Fruit fly (Drosophila melanogaster) whole organism, embryonic: Measurements from ENCODE around the gene ninaC.

Experiments
- Atf-2 ChIP-seq: fragments of 200-800 bp; sonication (Bioruptor generic); optimal IDR thresholded peaks from 2 replicates; lab custom pipeline; 2016; ENCODE audit warnings: missing biosample characterization, missing genetic modification characterization
- BtbVII ChIP-seq: fragments of 200-800 bp; sonication (Bioruptor generic); optimal IDR thresholded peaks from 3 replicates; lab custom pipeline; 2017; ENCODE audit warnings: missing biosample characterization, mild to moderate bottlenecking, missing genetic modification characterization
- CG10209 ChIP-seq: fragments of 200-800 bp; sonication (Bioruptor generic); optimal IDR thresholded peaks from 3 replicates; lab custom pipeline; 2017; ENCODE audit warnings: missing biosample characterization, mild to moderate bottlenecking, missing genetic modification characterization, missing genetic modification reagents
- CG10565 ChIP-seq: fragments of 200-800 bp; sonication (Bioruptor generic); optimal IDR thresholded peaks from 3 replicates; lab custom pipeline; 2016; ENCODE audit warnings: missing biosample characterization, mild to moderate bottlenecking, missing genetic modification characterization
- CG11456 ChIP-seq: fragments of 200-800 bp; sonication (Bioruptor generic); IDR thresholded peaks from 3 replicates; pipeline ENCODE4 v1.3.6; 2022; ENCODE audit warnings: missing biosample characterization, missing genetic modification characterization
- CG12071 ChIP-seq: fragments of 200-800 bp; sonication (Bioruptor generic); optimal IDR thresholded peaks from 3 replicates; lab custom pipeline; 2018; ENCODE audit warnings: missing biosample characterization, mild to moderate bottlenecking, missing genetic modification characterization
- CG12236 ChIP-seq: fragments of 200-800 bp; sonication (Bioruptor generic); optimal IDR thresholded peaks from 2 replicates; lab custom pipeline; 2016; ENCODE audit warnings: missing biosample characterization, missing genetic modification characterization
- CG12942 ChIP-seq: fragments of 200-800 bp; sonication (Bioruptor generic); optimal IDR thresholded peaks from 3 replicates; lab custom pipeline; 2016; ENCODE audit warnings: missing biosample characterization, missing genetic modification characterization
- CG1603 ChIP-seq: fragments of 200-800 bp; sonication (Bioruptor generic); optimal IDR thresholded peaks from 2 replicates; lab custom pipeline; 2019; ENCODE audit warnings: missing biosample characterization, mild to moderate bottlenecking, missing genetic modification characterization, moderate library complexity
- CG17612 ChIP-seq: fragments of 200-800 bp; sonication (Bioruptor generic); IDR thresholded peaks from 2 replicates; pipeline ENCODE4 v1.3.6; 2022; ENCODE audit warnings: missing biosample characterization, missing genetic modification characterization
- CG18011 ChIP-seq: fragments of 200-800 bp; sonication (Bioruptor generic); optimal IDR thresholded peaks from 2 replicates; lab custom pipeline; 2017; ENCODE audit warnings: missing biosample characterization, missing genetic modification characterization, mild to moderate bottlenecking, moderate library complexity, missing genotype
- CG30431 ChIP-seq: fragments of 200-800 bp; sonication (Bioruptor generic); optimal IDR thresholded peaks from 2 replicates; lab custom pipeline; 2017; ENCODE audit warnings: missing biosample characterization, missing genetic modification characterization
- CG3407 ChIP-seq: fragments of 200-800 bp; sonication (Bioruptor generic); optimal IDR thresholded peaks from 2 replicates; lab custom pipeline; 2018; ENCODE audit warnings: missing biosample characterization, mild to moderate bottlenecking, missing genetic modification characterization
- CG4730 ChIP-seq: fragments of 200-800 bp; sonication (Bioruptor generic); IDR thresholded peaks from 2 replicates; pipeline ENCODE4 v1.3.6; 2022; ENCODE audit warnings: missing biosample characterization, missing genetic modification characterization
- CG5180 ChIP-seq: fragments of 200-800 bp; sonication (Bioruptor generic); optimal IDR thresholded peaks from 3 replicates; lab custom pipeline; 2017; ENCODE audit warnings: missing biosample characterization, missing genetic modification characterization, mild to moderate bottlenecking, moderate library complexity, missing genetic modification reagents
- CG7372 ChIP-seq: fragments of 200-800 bp; sonication (Bioruptor generic); IDR thresholded peaks from 2 replicates; pipeline ENCODE4 v1.3.6; 2022; ENCODE audit warnings: missing biosample characterization, missing genetic modification characterization
- CG7987 ChIP-seq: fragments of 200-800 bp; sonication (Bioruptor generic); optimal IDR thresholded peaks from 2 replicates; lab custom pipeline; 2018; ENCODE audit warnings: missing biosample characterization, mild to moderate bottlenecking, missing genetic modification characterization, moderate library complexity
- CG8290 ChIP-seq, 3 experiments: fragments of 200-800 bp; sonication (Bioruptor generic); optimal IDR thresholded peaks; 2 replicates each; lab custom pipeline; 2016 to 2019; ENCODE audit warnings: missing biosample characterization in 3 of 3, missing genetic modification characterization in 3 of 3, mild to moderate bottlenecking in 2 of 3, moderate library complexity in 1 of 3
- CG8359 ChIP-seq: fragments of 200-800 bp; sonication (Bioruptor generic); optimal IDR thresholded peaks from 2 replicates; lab custom pipeline; 2017; ENCODE audit warnings: missing biosample characterization, mild to moderate bottlenecking, missing genetic modification characterization, borderline replicate concordance
- CG8388 ChIP-seq: fragments of 200-800 bp; sonication (Bioruptor generic); optimal IDR thresholded peaks from 2 replicates; lab custom pipeline; 2019; ENCODE audit warnings: missing biosample characterization, mild to moderate bottlenecking, missing genetic modification characterization, moderate library complexity
- CoRest ChIP-seq: fragments of 200-800 bp; sonication (Bioruptor generic); optimal IDR thresholded peaks from 3 replicates; lab custom pipeline; 2018; ENCODE audit warnings: missing biosample characterization, mild to moderate bottlenecking, missing genetic modification characterization, moderate library complexity
- Dip2 ChIP-seq: fragments of 200-800 bp; sonication (Bioruptor generic); IDR thresholded peaks from 2 replicates; pipeline ENCODE4 v1.3.6; 2022; ENCODE audit warnings: missing biosample characterization, missing genetic modification characterization
- ERR ChIP-seq: fragments of 200-800 bp; sonication (Bioruptor generic); optimal IDR thresholded peaks from 2 replicates; lab custom pipeline; 2016; ENCODE audit warnings: missing biosample characterization, missing genetic modification characterization
- Hr51 ChIP-seq, 2 experiments: fragments of 200-800 bp; sonication (Bioruptor generic); optimal IDR thresholded peaks; 2 replicates in 1 of 2; 3 replicates in 1 of 2; lab custom pipeline; 2016 to 2018; ENCODE audit warnings: missing biosample characterization in 2 of 2, missing genetic modification characterization in 2 of 2, mild to moderate bottlenecking in 1 of 2, moderate library complexity in 1 of 2
- Mrtf ChIP-seq: fragments of 200-800 bp; sonication (Bioruptor generic); IDR thresholded peaks from 3 replicates; pipeline ENCODE4 v1.3.6; 2022; ENCODE audit warnings: missing biosample characterization, missing genetic modification characterization
- NFAT ChIP-seq: fragments of 200-800 bp; sonication (Bioruptor generic); IDR thresholded peaks from 2 replicates; pipeline ENCODE4 v1.3.6; 2022; ENCODE audit warnings: missing biosample characterization, missing genetic modification characterization
- Oli ChIP-seq: fragments of 200-800 bp; sonication (Bioruptor generic); optimal IDR thresholded peaks from 2 replicates; lab custom pipeline; 2018; ENCODE audit warnings: missing biosample characterization, mild to moderate bottlenecking, missing genetic modification characterization, moderate library complexity
- Pdp1 ChIP-seq, 2 experiments: fragments of 200-800 bp; sonication (Bioruptor generic); optimal IDR thresholded peaks; 3 replicates each; lab custom pipeline; 2016; ENCODE audit warnings: missing biosample characterization in 2 of 2, missing genetic modification characterization in 2 of 2, mild to moderate bottlenecking in 1 of 2, moderate library complexity in 1 of 2
- Sox102F ChIP-seq: fragments of 200-800 bp; sonication (Bioruptor generic); optimal IDR thresholded peaks from 2 replicates; lab custom pipeline; 2018; ENCODE audit warnings: missing biosample characterization, mild to moderate bottlenecking, missing genetic modification characterization, moderate library complexity
- Taf1 ChIP-seq: fragments of 200-800 bp; sonication (Bioruptor generic); IDR thresholded peaks from 2 replicates; pipeline ENCODE4 v1.3.6; 2022; ENCODE audit warnings: missing biosample characterization, missing genetic modification characterization
- Trl ChIP-seq, 3 experiments: fragments of >200 bp in 2 of 3; fragments of 200-800 bp in 1 of 3; sonication (Bioruptor generic) in 1 of 3; optimal IDR thresholded peaks; 2 replicates in 1 of 3; 3 replicates in 2 of 3; lab custom pipeline; 2016 to 2017; ENCODE audit warnings: missing biosample characterization in 1 of 3, missing genetic modification characterization in 1 of 3
- ase ChIP-seq: fragments of 200-800 bp; sonication (Bioruptor generic); IDR thresholded peaks from 3 replicates; pipeline ENCODE4 v1.3.6; 2022; ENCODE audit warnings: missing biosample characterization, missing genetic modification characterization
- cato ChIP-seq: fragments of 200-800 bp; sonication (Bioruptor generic); optimal IDR thresholded peaks from 2 replicates; lab custom pipeline; 2016; ENCODE audit warnings: missing biosample characterization, missing genetic modification characterization, borderline replicate concordance
- croc ChIP-seq: fragments of 200-800 bp; sonication (Bioruptor generic); conservative IDR thresholded peaks from 3 replicates; pipeline ENCODE4 v1.3.6; 2022; ENCODE audit warnings: missing biosample characterization, missing genetic modification characterization
- crol ChIP-seq: fragments of 200-800 bp; sonication (Bioruptor generic); IDR thresholded peaks from 2 replicates; pipeline ENCODE4 v1.3.6; 2022; ENCODE audit warnings: missing biosample characterization, missing genetic modification characterization
- crp ChIP-seq, 2 experiments: fragments of 200-800 bp; sonication (Bioruptor generic); optimal IDR thresholded peaks; 2 replicates in 1 of 2; 3 replicates in 1 of 2; lab custom pipeline; 2017; ENCODE audit warnings: missing biosample characterization in 2 of 2, missing genetic modification characterization in 2 of 2, mild to moderate bottlenecking in 1 of 2, moderate library complexity in 1 of 2
- gem ChIP-seq: fragments of 200-800 bp; sonication (Bioruptor generic); optimal IDR thresholded peaks from 2 replicates; lab custom pipeline; 2019; ENCODE audit warnings: missing biosample characterization, mild to moderate bottlenecking, missing genetic modification characterization, moderate library complexity
- gsb-n ChIP-seq: fragments of 200-800 bp; sonication (Bioruptor generic); optimal IDR thresholded peaks from 3 replicates; lab custom pipeline; 2018; ENCODE audit warnings: missing biosample characterization, mild to moderate bottlenecking, missing genetic modification characterization
- hb ChIP-seq: fragments of 200-800 bp; sonication (Bioruptor generic); IDR thresholded peaks from 3 replicates; pipeline ENCODE4 v1.3.6; 2022; ENCODE audit warnings: missing biosample characterization, missing genetic modification characterization; ENCODE audit not compliant: partially characterized antibody
- lab ChIP-seq: fragments of 200-800 bp; sonication (Bioruptor generic); optimal IDR thresholded peaks from 3 replicates; lab custom pipeline; 2017; ENCODE audit warnings: missing biosample characterization, missing genetic modification characterization, mild to moderate bottlenecking, moderate library complexity, missing genetic modification reagents
- oc ChIP-seq: fragments of 200-800 bp; sonication (Bioruptor generic); optimal IDR thresholded peaks from 2 replicates; lab custom pipeline; 2018; ENCODE audit warnings: missing biosample characterization, mild to moderate bottlenecking, missing genetic modification characterization, moderate library complexity
- p53 ChIP-seq: fragments of 200-800 bp; sonication (Bioruptor generic); optimal IDR thresholded peaks from 2 replicates; lab custom pipeline; 2016; ENCODE audit warnings: missing biosample characterization, missing genetic modification characterization
- pnt ChIP-seq: fragments of 200-800 bp; sonication (Bioruptor generic); optimal IDR thresholded peaks from 3 replicates; lab custom pipeline; 2016; ENCODE audit warnings: missing biosample characterization, missing genetic modification characterization
- salm ChIP-seq: fragments of 200-800 bp; sonication (Bioruptor generic); optimal IDR thresholded peaks from 2 replicates; lab custom pipeline; 2018; ENCODE audit warnings: missing biosample characterization, mild to moderate bottlenecking, missing genetic modification characterization
- seq ChIP-seq: fragments of 200-800 bp; sonication (Bioruptor generic); IDR thresholded peaks from 2 replicates; pipeline ENCODE4 v1.3.6; 2022; ENCODE audit warnings: missing biosample characterization, missing genetic modification characterization
- sisA ChIP-seq: fragments of 200-800 bp; sonication (Bioruptor generic); IDR thresholded peaks from 2 replicates; pipeline ENCODE4 v1.3.6; 2022; ENCODE audit warnings: missing biosample characterization, missing genetic modification characterization
- slbo ChIP-seq: fragments of 200-800 bp; sonication (Bioruptor generic); IDR thresholded peaks from 2 replicates; pipeline ENCODE4 v1.3.6; 2022; ENCODE audit warnings: missing biosample characterization, missing genetic modification characterization
- tin ChIP-seq: fragments of 200-800 bp; sonication (Bioruptor generic); optimal IDR thresholded peaks from 3 replicates; lab custom pipeline; 2016; ENCODE audit warnings: missing biosample characterization, missing genetic modification characterization
- ttk ChIP-seq: fragments of 200-800 bp; sonication (Bioruptor generic); IDR thresholded peaks from 2 replicates; pipeline ENCODE4 v2.1.2; 2022; ENCODE audit warnings: missing biosample characterization, missing genetic modification characterization

The ninaC gene

dm6 chr2L:7396962-7397361 lies 19.5 kb downstream of the ninaC start (continued):
- TF ChIP-seq p53 (GFP tag; lab: Kevin White, UChicago) (no peak), NFAT (peak; percentile 51; the same call in 1 of the 2 replicates), Atf-2 (GFP tag; lab: Kevin White, UChicago) (no peak), CG8359 (GFP tag; lab: Kevin White, UChicago) (no peak), CG7987 (GFP tag; lab: Kevin White, UChicago) (peak; percentile 35), gsb-n (tag; lab: Kevin White, UChicago) (no peak), CG11456 (GFP tag; lab: Robert Waterston, UW) (peak; percentile 74), CG10209 (GFP tag; lab: Kevin White, UChicago) (peak; percentile 64), sisA (GFP tag; lab: Robert Waterston, UW) (peak; percentile 62), Hr51 (GFP tag; optimal IDR thresholded peaks at IDR 0.05; lab: Kevin White, UChicago) (peak; percentile 13 to 69), lab (peak; percentile 89), cato (GFP tag; lab: Kevin White, UChicago) (no peak), Trl (optimal IDR thresholded peaks at IDR 0.05; lab: Kevin White, UChicago) (no peak), Trl (GFP tag; optimal IDR thresholded peaks at IDR 0.05; lab: Kevin White, UChicago) (peak; percentile 74), slbo (GFP tag; lab: Robert Waterston, UW) (peak; percentile 80), crol (no peak), CG30431 (GFP tag; lab: Kevin White, UChicago) (peak; percentile 5), CG3407 (GFP tag; lab: Kevin White, UChicago) (peak; percentile 17), oc (tag; lab: Kevin White, UChicago) (peak; percentile 41), Sox102F (peak; percentile 77), CG17612 (GFP tag; lab: Robert Waterston, UW) (peak; percentile 56), CG4730 (GFP tag; lab: Robert Waterston, UW) (peak; percentile 76), Pdp1 (GFP tag; optimal IDR thresholded peaks at IDR 0.05; lab: Kevin White, UChicago) (peak; percentile 52 to 72), Dip2 (no peak), seq (GFP tag; lab: Robert Waterston, UW) (peak; percentile 58), Oli (tag; lab: Kevin White, UChicago) (peak; percentile 71), crp (GFP tag; optimal IDR thresholded peaks at IDR 0.05; lab: Kevin White, UChicago) (no peak), CG12236 (GFP tag; lab: Kevin White, UChicago) (no peak), ttk (GFP tag; lab: Robert Waterston, UW) (peak; percentile 63), Mrtf (GFP tag; lab: Robert Waterston, UW) (peak; percentile 47; the same call in 1 of the 3 replicates), CoRest (tag; lab: Kevin White, UChicago) (peak; percentile 56), ERR (GFP tag; lab: Kevin White, UChicago) (no peak), croc (GFP tag; lab: Robert Waterston, UW) (peak; percentile 51), pnt (GFP tag; lab: Kevin White, UChicago) (peak; percentile 50), CG7372 (GFP tag; lab: Robert Waterston, UW) (peak; percentile 64), gem (tag; lab: Kevin White, UChicago) (peak; percentile 82), CG12942 (peak; percentile 40), BtbVII (GFP tag; lab: Kevin White, UChicago) (peak; percentile 24), hb (no peak), CG1603 (tag; lab: Kevin White, UChicago) (peak; percentile 70), CG8388 (GFP tag; lab: Kevin White, UChicago) (peak; percentile 60), ase (GFP tag; lab: Robert Waterston, UW) (peak; percentile 73; the same call in 1 of the 3 replicates), CG5180 (GFP tag; lab: Kevin White, UChicago) (peak; percentile 12), Taf1 (GFP tag; lab: Robert Waterston, UW) (peak; percentile 54; the same call in 1 of the 2 replicates), CG10565 (no peak), tin (GFP tag; lab: Kevin White, UChicago) (peak; percentile 51), CG12071 (peak; percentile 42), CG8290 (GFP tag; optimal IDR thresholded peaks at IDR 0.05; lab: Kevin White, UChicago) (no peak), CG8290 (tag; optimal IDR thresholded peaks at IDR 0.05; lab: Kevin White, UChicago) (peak in 1 of 2 experiments; percentile 48), salm (tag; lab: Kevin White, UChicago) (peak; percentile 25), CG18011 (GFP tag; lab: Kevin White, UChicago) (peak; percentile 22)
